Worm (Caenorhabditis elegans) whole organism, L1 larva: ENCODE measurements around the gene rbx-1.

Experiments
- C34B4.2 ChIP-seq: sonication (generic microtip); optimal IDR thresholded peaks from 2 replicates; lab custom pipeline; 2017; ENCODE audit warnings: mild to moderate bottlenecking, missing genetic modification characterization, missing compliant biosample characterization
- F16B12.6 ChIP-seq: fragments of 150-350 bp; optimal IDR thresholded peaks from 2 replicates; lab custom pipeline; 2014; ENCODE audit warnings: missing biosample characterization, missing genetic modification characterization
- aly-2 ChIP-seq: fragments of 150-350 bp; optimal IDR thresholded peaks from 2 replicates; lab custom pipeline; 2014; ENCODE audit warnings: missing biosample characterization, missing genetic modification characterization
- ama-1 ChIP-seq: fragments of 150-350 bp; optimal IDR thresholded peaks from 2 replicates; lab custom pipeline; 2014
- blmp-1 ChIP-seq: fragments of 150-350 bp; optimal IDR thresholded peaks from 2 replicates; lab custom pipeline; 2014; ENCODE audit warnings: missing biosample characterization, missing genetic modification characterization
- ceh-82 ChIP-seq, 3 experiments: fragments of 150-350 bp in 1 of 3; sonication (generic microtip) in 2 of 3; optimal IDR thresholded peaks; 2 replicates each; lab custom pipeline; 2014 to 2017; ENCODE audit warnings: missing biosample characterization in 3 of 3, missing genetic modification characterization in 3 of 3
- ceh-90 ChIP-seq: sonication (generic microtip); optimal IDR thresholded peaks from 2 replicates; lab custom pipeline; 2016; ENCODE audit warnings: missing genetic modification characterization, missing compliant biosample characterization
- dpl-1 ChIP-seq, 3 experiments: fragments of 150-350 bp in 2 of 3; sonication (generic microtip) in 1 of 3; optimal IDR thresholded peaks; 2 replicates each; lab custom pipeline; 2014 to 2017; ENCODE audit warnings: missing biosample characterization in 3 of 3, missing genetic modification characterization in 3 of 3, missing genetic modification reagents in 3 of 3
- efl-1 ChIP-seq, 4 experiments: fragments of 150-350 bp; optimal IDR thresholded peaks in 3 of 4; peaks in 1 of 4; 1 replicate in 1 of 4; 2 replicates in 3 of 4; lab custom pipeline; 2014; ENCODE audit warnings: missing biosample characterization in 2 of 4, missing genetic modification characterization in 2 of 4, missing genetic modification reagents in 2 of 4
- egl-13 ChIP-seq: sonication (generic microtip); optimal IDR thresholded peaks from 2 replicates; lab custom pipeline; 2016; ENCODE audit warnings: missing genotype, missing genetic modification reagents, missing genetic modification characterization, missing compliant biosample characterization
- egl-27 ChIP-seq, 2 experiments: fragments of 150-350 bp in 1 of 2; sonication (generic microtip); optimal IDR thresholded peaks; 3 replicates each; lab custom pipeline; 2017 to 2018; ENCODE audit warnings: missing biosample characterization in 2 of 2, missing genetic modification characterization in 2 of 2, missing genetic modification reagents in 2 of 2
- elt-2 ChIP-seq: sonication (generic microtip); optimal IDR thresholded peaks from 2 replicates; lab custom pipeline; 2016; ENCODE audit warnings: missing genetic modification characterization, mild to moderate bottlenecking, inconsistent platforms, missing compliant biosample characterization, missing genetic modification reagents
- fkh-8 ChIP-seq: sonication (generic microtip); optimal IDR thresholded peaks from 2 replicates; lab custom pipeline; 2016; ENCODE audit warnings: mild to moderate bottlenecking, missing genetic modification characterization, missing compliant biosample characterization
- fos-1 ChIP-seq: fragments of 150-350 bp; optimal IDR thresholded peaks from 2 replicates; lab custom pipeline; 2014; ENCODE audit warnings: missing biosample characterization, missing genetic modification characterization
- grh-1 ChIP-seq: fragments of 200-800 bp; sonication (Bioruptor generic); IDR thresholded peaks from 2 replicates; pipeline ENCODE4 v1.3.6; 2022; ENCODE audit warnings: missing genetic modification reagents, missing genetic modification characterization, missing compliant biosample characterization
- isw-1 ChIP-seq: fragments of 200-800 bp; sonication (Bioruptor generic); IDR thresholded peaks from 2 replicates; pipeline ENCODE4 v1.3.6; 2022; ENCODE audit warnings: missing genetic modification characterization, missing compliant biosample characterization
- lin-14 ChIP-seq: fragments of 200-800 bp; sonication (Bioruptor generic); optimal IDR thresholded peaks from 2 replicates; lab custom pipeline; 2018; ENCODE audit warnings: mild to moderate bottlenecking, missing genetic modification characterization, moderate library complexity, missing compliant biosample characterization
- lsy-2 ChIP-seq, 2 experiments: fragments of 150-350 bp; optimal IDR thresholded peaks; 2 replicates each; lab custom pipeline; 2014; ENCODE audit warnings: missing biosample characterization in 2 of 2, missing genetic modification characterization in 2 of 2
- mep-1 ChIP-seq: fragments of 150-350 bp; optimal IDR thresholded peaks from 2 replicates; lab custom pipeline; 2014; ENCODE audit warnings: missing biosample characterization, missing genetic modification characterization
- nhr-12 ChIP-seq: sonication (generic microtip); optimal IDR thresholded peaks from 2 replicates; lab custom pipeline; 2017; ENCODE audit warnings: missing biosample characterization, missing genetic modification characterization
- nhr-71 ChIP-seq: sonication (generic microtip); optimal IDR thresholded peaks from 2 replicates; lab custom pipeline; 2016; ENCODE audit warnings: mild to moderate bottlenecking, missing genetic modification characterization, moderate library complexity, missing compliant biosample characterization
- nhr-84 ChIP-seq: sonication (generic microtip); optimal IDR thresholded peaks from 2 replicates; lab custom pipeline; 2017; ENCODE audit warnings: missing biosample characterization, missing genetic modification characterization
- pax-3 ChIP-seq: fragments of 200-800 bp; sonication (Bioruptor generic); optimal IDR thresholded peaks from 2 replicates; lab custom pipeline; 2018; ENCODE audit warnings: mild to moderate bottlenecking, missing genetic modification characterization, moderate library complexity, missing compliant biosample characterization
- rnt-1 ChIP-seq: sonication (generic microtip); optimal IDR thresholded peaks from 2 replicates; lab custom pipeline; 2016; ENCODE audit warnings: mild to moderate bottlenecking, missing genetic modification characterization, moderate library complexity, missing compliant biosample characterization
- sup-37 ChIP-seq: fragments of 200-800 bp; sonication (Bioruptor generic); optimal IDR thresholded peaks from 2 replicates; lab custom pipeline; 2018; ENCODE audit warnings: mild to moderate bottlenecking, missing genetic modification characterization, missing compliant biosample characterization
- tlp-1 ChIP-seq: fragments of 150-350 bp; optimal IDR thresholded peaks from 2 replicates; lab custom pipeline; 2014; ENCODE audit warnings: missing biosample characterization, missing genetic modification characterization
- unc-30 ChIP-seq: sonication (generic microtip); optimal IDR thresholded peaks from 2 replicates; lab custom pipeline; 2017; ENCODE audit warnings: missing biosample characterization, missing genetic modification characterization
- unc-62 ChIP-seq: fragments of 150-350 bp; optimal IDR thresholded peaks from 2 replicates; lab custom pipeline; 2014; ENCODE audit warnings: missing biosample characterization, missing genetic modification reagents, missing genetic modification characterization
- xbp-1 ChIP-seq: sonication (generic microtip); optimal IDR thresholded peaks from 2 replicates; lab custom pipeline; 2016; ENCODE audit warnings: missing genetic modification characterization, missing compliant biosample characterization
- ztf-4 ChIP-seq: fragments of 150-350 bp; optimal IDR thresholded peaks from 2 replicates; lab custom pipeline; 2014; ENCODE audit warnings: missing biosample characterization, missing genetic modification characterization

The rbx-1 gene

DNA sequence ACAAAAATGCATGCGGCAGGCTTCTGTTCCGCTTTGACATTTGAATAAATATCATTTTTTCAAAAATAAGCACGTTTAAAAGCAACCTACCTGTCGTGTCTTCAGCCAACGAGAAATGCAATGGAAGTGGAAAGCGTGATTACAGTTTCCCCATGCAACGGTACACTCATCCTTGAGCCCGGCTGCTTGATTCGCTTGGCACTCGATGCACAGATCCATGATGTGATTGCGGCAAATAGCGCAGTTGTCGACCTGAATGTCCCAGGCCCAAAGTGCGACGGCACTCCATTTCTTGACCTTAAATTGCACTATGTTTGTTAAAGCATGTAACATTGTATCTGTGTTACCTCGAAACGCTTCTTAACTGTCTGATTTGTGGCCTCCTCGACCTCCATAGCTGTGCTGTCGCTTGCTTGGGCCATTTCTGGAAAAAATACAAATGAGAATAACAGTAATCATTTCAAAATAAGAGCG, at the start of gene rbx-1:
Gene rbx-1 (minus strand): TSS at position 424 of the 474 bp plus-strand sequence.
- no peak for TF ChIP-seq efl-1 (optimal IDR thresholded peaks at IDR 0.05; lab: Kevin White, UChicago)
- peak in 1 of 2 experiments; percentile 91 for TF ChIP-seq efl-1 (GFP tag; optimal IDR thresholded peaks at IDR 0.05 in 1 of 2; lab: Kevin White, UChicago)
- TF ChIP-seq grh-1, result no peak

DNA sequence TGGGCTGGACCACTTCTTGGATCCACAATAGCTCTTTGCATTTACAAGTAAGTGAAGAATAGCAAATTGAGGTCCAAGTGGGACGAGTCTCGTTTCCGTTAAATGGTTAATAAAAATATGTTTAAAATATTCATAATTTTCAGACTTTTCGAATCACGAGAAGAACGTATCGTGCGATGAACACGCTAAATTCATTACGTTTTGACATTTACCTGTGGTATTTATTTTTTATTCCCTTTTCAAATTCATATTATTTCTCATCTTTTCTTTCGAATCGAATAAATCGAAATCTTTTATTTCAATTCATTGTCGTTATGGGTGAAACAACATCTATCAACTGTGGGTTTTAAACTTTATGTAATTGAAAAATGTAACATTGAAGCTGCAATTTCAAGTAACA, 49.1 kb upstream of the rbx-1 start, which contains the start of gene marc-1:
Gene marc-1 (plus strand): TSS at position 301 of the 400 bp plus-strand sequence.
- no peak for TF ChIP-seq fos-1 (tag; lab: Kevin White, UChicago)
- TF ChIP-seq xbp-1 (tag; lab: Kevin White, UChicago), result no peak
- TF ChIP-seq ceh-82 (tag; optimal IDR thresholded peaks at IDR 0.05; lab: Kevin White, UChicago), result no peak
- TF ChIP-seq, all 84 proteins: peak for 0

DNA sequence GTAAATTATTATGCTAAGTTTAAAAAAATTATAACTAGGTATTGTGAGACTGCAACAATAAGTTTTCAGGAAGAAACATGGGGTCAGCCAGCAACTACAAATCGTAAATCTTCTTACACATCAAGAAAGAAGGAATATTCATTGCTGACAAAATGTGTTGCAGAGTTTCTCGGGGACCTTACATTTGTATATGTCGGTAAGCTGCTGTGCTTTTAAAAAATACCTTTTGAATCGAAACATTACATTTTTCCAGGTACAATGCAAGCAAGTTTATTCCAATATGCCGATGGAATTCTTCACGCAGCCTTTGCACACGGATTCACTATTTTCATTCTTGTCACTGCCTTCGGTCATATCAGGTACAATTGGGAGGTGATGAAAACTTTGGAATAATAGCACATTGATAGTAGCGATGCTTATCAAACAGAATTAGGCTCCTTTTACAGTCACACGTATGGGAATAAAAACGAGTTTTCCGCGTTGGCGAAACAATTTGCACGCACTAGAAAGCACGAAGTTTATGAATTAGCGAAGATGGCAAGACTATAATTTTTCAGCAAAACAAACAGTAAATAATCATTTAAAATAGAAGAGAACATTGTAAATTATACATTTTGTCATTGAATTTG, 47.9 kb upstream of the rbx-1 start:
- TF ChIP-seq elt-2 (tag; lab: Kevin White, UChicago) (peak; percentile 56), unc-30 (tag; lab: Kevin White, UChicago) (no peak), F16B12.6 (tag; lab: Kevin White, UChicago) (no peak), efl-1 (optimal IDR thresholded peaks at IDR 0.05; lab: Kevin White, UChicago) (no peak), efl-1 (GFP tag; optimal IDR thresholded peaks at IDR 0.05 in 1 of 2; lab: Kevin White, UChicago) (peak in 1 of 2 experiments; percentile 73)
- TF ChIP-seq, all 84 proteins: peak for 2

DNA sequence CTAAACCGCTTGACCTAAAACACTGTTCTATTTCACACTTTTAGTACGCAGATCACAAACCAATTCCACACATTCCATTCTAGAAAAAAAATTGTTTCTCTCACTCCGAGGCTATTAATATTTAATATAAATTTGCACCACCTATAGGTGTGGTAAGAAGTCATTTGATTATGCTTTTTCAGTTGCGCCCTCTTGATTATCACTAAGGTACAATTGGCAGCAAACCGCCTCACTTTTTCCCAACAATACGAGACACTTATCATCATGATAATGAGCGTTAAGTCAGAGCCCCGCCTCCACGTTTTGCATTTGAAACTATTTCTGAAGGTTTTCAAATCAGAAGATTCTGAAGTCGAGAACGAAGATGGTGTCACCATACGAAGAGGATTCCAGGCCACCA, 47.0 kb upstream of the rbx-1 start, which contains the start of gene aqp-4:
Gene aqp-4 (plus strand): TSS at position 270 of the 400 bp plus-strand sequence.
- TF ChIP-seq elt-2 (tag; lab: Kevin White, UChicago) (peak; percentile 26), ama-1 (lab: Kevin White, UChicago) (no peak)

DNA sequence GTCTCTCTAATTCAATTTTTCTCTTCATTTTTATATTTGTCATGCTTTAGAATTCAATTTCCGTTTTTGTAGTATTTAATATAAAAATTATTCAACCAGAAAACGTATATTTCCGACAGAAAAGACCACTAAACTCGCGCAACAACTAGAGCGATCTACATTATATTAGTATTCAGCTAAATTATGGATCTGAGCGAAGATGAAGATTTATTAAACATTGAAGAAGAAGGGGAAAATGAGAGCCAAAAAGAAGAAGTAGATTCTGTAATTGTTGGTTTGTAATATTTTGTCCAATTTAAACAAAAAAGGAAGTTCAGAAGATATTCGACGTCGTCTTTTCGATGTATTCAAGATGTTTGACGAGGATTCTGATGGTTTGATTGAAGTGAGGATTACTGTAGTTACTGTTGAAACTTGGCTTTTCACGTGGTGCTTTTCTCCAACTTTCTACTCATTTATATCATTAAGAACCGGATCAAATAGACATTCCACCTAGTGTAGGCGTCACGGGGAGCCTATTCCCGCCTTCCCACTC, 43.7 kb upstream of the rbx-1 start, which contains the start of gene cal-7:
Gene cal-7 (plus strand): TSS at position 184 of the 535 bp plus-strand sequence.
- TF ChIP-seq egl-13 (peak; percentile 1), lsy-2 (tag; optimal IDR thresholded peaks at IDR 0.05; lab: Kevin White, UChicago) (peak in 1 of 2 experiments; percentile 24), nhr-84 (no peak), ztf-4 (tag; lab: Kevin White, UChicago) (peak; percentile 35), unc-62 (GFP tag; lab: Kevin White, UChicago) (no peak), aly-2 (tag; lab: Kevin White, UChicago) (peak; percentile 10), rnt-1 (tag; lab: Kevin White, UChicago) (no peak), sup-37 (GFP tag; lab: Kevin White, UChicago) (no peak), fkh-8 (tag; lab: Kevin White, UChicago) (peak; percentile 2), nhr-71 (tag; lab: Kevin White, UChicago) (peak; percentile 5), egl-27 (tag; optimal IDR thresholded peaks at IDR 0.05; lab: Kevin White, UChicago) (no peak)

DNA sequence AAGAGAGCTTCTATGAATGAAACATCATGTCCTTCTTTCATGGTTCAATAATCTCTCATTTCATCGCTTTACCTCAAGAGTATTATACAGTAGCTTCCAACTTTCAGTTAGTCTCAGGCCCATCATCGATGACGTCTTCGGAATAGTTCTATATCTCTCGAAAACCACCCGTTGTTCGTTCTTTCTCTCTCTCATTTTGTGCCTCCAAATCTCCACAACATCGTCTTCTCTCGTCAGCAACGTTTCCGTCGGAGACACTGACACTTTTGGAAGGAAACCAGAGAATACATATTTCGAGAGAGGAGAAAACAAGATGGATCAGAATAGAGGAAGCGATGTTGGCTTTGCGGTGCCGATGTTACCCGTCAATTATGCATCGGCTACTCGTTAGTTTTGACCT, 41.5 kb upstream of the rbx-1 start:
- TF ChIP-seq efl-1 (optimal IDR thresholded peaks at IDR 0.05; lab: Kevin White, UChicago), result no peak
- TF ChIP-seq efl-1 (GFP tag; optimal IDR thresholded peaks at IDR 0.05 in 1 of 2; lab: Kevin White, UChicago), result peak in 1 of 2 experiments; percentile 90
- TF ChIP-seq egl-27 (tag; optimal IDR thresholded peaks at IDR 0.05; lab: Kevin White, UChicago), result no peak
- peak; percentile 71 for TF ChIP-seq blmp-1
- TF ChIP-seq ceh-82 (tag; optimal IDR thresholded peaks at IDR 0.05; lab: Kevin White, UChicago), result peak in 1 of 3 experiments; percentile 43
- no peak for TF ChIP-seq tlp-1 (tag; lab: Kevin White, UChicago)
- no peak for TF ChIP-seq ceh-90 (tag; lab: Kevin White, UChicago)
- TF ChIP-seq lin-14, result peak; percentile 62
- TF ChIP-seq nhr-12 (tag; lab: Kevin White, UChicago), result no peak
- TF ChIP-seq dpl-1 (GFP tag; optimal IDR thresholded peaks at IDR 0.05; lab: Kevin White, UChicago), result no peak
- no peak for TF ChIP-seq isw-1 (GFP tag; lab: Robert Waterston, UW)
- no peak for TF ChIP-seq pax-3 (tag; lab: Kevin White, UChicago)
- no peak for TF ChIP-seq elt-2 (tag; lab: Kevin White, UChicago)
- TF ChIP-seq mep-1 (tag; lab: Kevin White, UChicago), result peak; percentile 20
- no peak for TF ChIP-seq C34B4.2 (tag; lab: Kevin White, UChicago)
- TF ChIP-seq lsy-2 (tag; optimal IDR thresholded peaks at IDR 0.05; lab: Kevin White, UChicago), result peak in 1 of 2 experiments; percentile 37
- no peak for TF ChIP-seq egl-13
- TF ChIP-seq, all 84 proteins: peak for 6
